Worm (Caenorhabditis elegans) whole organism, L1 larva: ENCODE results near the gene ZK1290.14.

Experiments
- C16A3.4 ChIP-seq: fragments of 150-350 bp; optimal IDR thresholded peaks from 2 replicates; lab custom pipeline; 2014; ENCODE audit warnings: missing biosample characterization, missing genetic modification characterization
- aha-1 ChIP-seq: fragments of 150-350 bp; optimal IDR thresholded peaks from 2 replicates; lab custom pipeline; 2014; ENCODE audit warnings: missing biosample characterization, missing genetic modification characterization
- alr-1 ChIP-seq: fragments of 200-800 bp; sonication (Bioruptor generic); optimal IDR thresholded peaks from 2 replicates; lab custom pipeline; 2018; ENCODE audit warnings: borderline replicate concordance, mild to moderate bottlenecking, missing genetic modification characterization, missing compliant biosample characterization
- blmp-1 ChIP-seq: fragments of 150-350 bp; optimal IDR thresholded peaks from 2 replicates; lab custom pipeline; 2014; ENCODE audit warnings: missing biosample characterization, missing genetic modification characterization
- ces-1 ChIP-seq: fragments of 150-350 bp; optimal IDR thresholded peaks from 2 replicates; lab custom pipeline; 2014; ENCODE audit warnings: missing biosample characterization, missing genetic modification reagents, missing genetic modification characterization
- elt-3 ChIP-seq, 6 experiments: fragments of 150-350 bp in 1 of 6; sonication (generic microtip); optimal IDR thresholded peaks; 2 replicates each; lab custom pipeline; 2017 to 2018; ENCODE audit warnings: missing biosample characterization in 6 of 6, missing genetic modification characterization in 6 of 6, inconsistent platforms in 1 of 6
- lin-13 ChIP-seq: fragments of 150-350 bp; optimal IDR thresholded peaks from 2 replicates; lab custom pipeline; 2014; ENCODE audit warnings: missing biosample characterization, missing genetic modification reagents, missing genetic modification characterization
- lin-39 ChIP-seq: fragments of 150-350 bp; optimal IDR thresholded peaks from 2 replicates; lab custom pipeline; 2014; ENCODE audit warnings: missing biosample characterization, missing genetic modification reagents, missing genetic modification characterization
- mdl-1 ChIP-seq, 2 experiments: fragments of 150-350 bp; optimal IDR thresholded peaks; 2 replicates each; lab custom pipeline; 2014 to 2017; ENCODE audit warnings: missing biosample characterization in 2 of 2, missing genetic modification characterization in 2 of 2, inconsistent platforms in 1 of 2
- nhr-11 ChIP-seq: fragments of 150-350 bp; optimal IDR thresholded peaks from 2 replicates; lab custom pipeline; 2014; ENCODE audit warnings: missing biosample characterization, missing genetic modification characterization
- nhr-12 ChIP-seq: sonication (generic microtip); optimal IDR thresholded peaks from 2 replicates; lab custom pipeline; 2017; ENCODE audit warnings: missing biosample characterization, missing genetic modification characterization
- nhr-237 ChIP-seq: fragments of 150-350 bp; optimal IDR thresholded peaks from 2 replicates; lab custom pipeline; 2014; ENCODE audit warnings: missing biosample characterization, missing genetic modification characterization
- snpc-4 ChIP-seq: fragments of 150-350 bp; optimal IDR thresholded peaks from 2 replicates; lab custom pipeline; 2014; ENCODE audit warnings: missing biosample characterization, missing genetic modification characterization
- sox-4 ChIP-seq: sonication (generic microtip); optimal IDR thresholded peaks from 2 replicates; lab custom pipeline; 2016; ENCODE audit warnings: missing genetic modification characterization, missing compliant biosample characterization

DNA sequence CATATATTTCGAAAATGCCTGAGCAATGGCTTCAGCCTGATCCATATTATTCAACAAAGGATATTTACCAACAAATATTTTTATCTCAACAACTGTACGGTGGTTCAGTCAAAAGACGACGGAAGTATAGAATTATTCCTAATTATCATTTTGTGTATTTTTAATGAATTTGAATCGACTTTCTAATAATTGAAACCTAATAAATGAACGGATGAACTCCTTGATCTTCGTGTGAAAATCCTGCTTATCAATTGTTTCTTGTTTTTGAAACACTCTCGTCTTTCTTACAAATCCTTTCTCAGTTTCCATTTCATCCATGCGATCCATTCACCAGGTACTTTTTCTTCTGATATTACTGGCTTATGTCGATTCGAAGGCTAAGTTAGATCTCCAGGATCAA lies 20.2 kb upstream of the ZK1290.14 start, which contains the start of gene F35D2.1:
- TF ChIP-seq aha-1 (tag; lab: Kevin White, UChicago) (no peak), sox-4 (no peak), mdl-1 (tag; optimal IDR thresholded peaks at IDR 0.05; lab: Kevin White, UChicago) (no peak), nhr-12 (tag; lab: Kevin White, UChicago) (no peak), lin-39 (tag; lab: Kevin White, UChicago) (no peak), lin-13 (GFP tag; lab: Kevin White, UChicago) (no peak), blmp-1 (tag; lab: Kevin White, UChicago) (no peak), alr-1 (no peak), elt-3 (tag; optimal IDR thresholded peaks at IDR 0.05; lab: Kevin White, UChicago) (no peak), nhr-11 (tag; lab: Kevin White, UChicago) (no peak), C16A3.4 (tag; lab: Kevin White, UChicago) (no peak), snpc-4 (tag; lab: Kevin White, UChicago) (no peak), ces-1 (GFP tag; lab: Kevin White, UChicago) (no peak), nhr-237 (tag; lab: Kevin White, UChicago) (no peak)
